Fruit fly (Drosophila melanogaster) whole organism, embryonic: ENCODE measurements around the gene CG43322.

ENCODE experiments used
- B-H2 ChIP-seq: fragments of 200-800 bp; sonication (Bioruptor generic); optimal IDR thresholded peaks from 2 replicates; lab custom pipeline; 2018; ENCODE audit warnings: missing biosample characterization, mild to moderate bottlenecking, missing genetic modification characterization
- CG14050 ChIP-seq: fragments of 200-800 bp; sonication (Bioruptor generic); IDR thresholded peaks from 3 replicates; pipeline ENCODE4 v1.3.6; 2022; ENCODE audit warnings: missing biosample characterization, missing genetic modification characterization
- hkb ChIP-seq, 2 experiments: fragments of 200-800 bp in 1 of 2; fragments of >200 bp in 1 of 2; sonication (Bioruptor generic) in 1 of 2; IDR thresholded peaks in 1 of 2; optimal IDR thresholded peaks in 1 of 2; 2 replicates each; pipeline versions ENCODE4 v1.3.6 to Lab custom; 2017 to 2022; ENCODE audit warnings: missing biosample characterization in 1 of 2, missing genetic modification characterization in 1 of 2
- tx ChIP-seq: fragments of 200-800 bp; sonication (Bioruptor generic); optimal IDR thresholded peaks from 2 replicates; lab custom pipeline; 2016; ENCODE audit warnings: missing biosample characterization, missing genetic modification characterization

DNA sequence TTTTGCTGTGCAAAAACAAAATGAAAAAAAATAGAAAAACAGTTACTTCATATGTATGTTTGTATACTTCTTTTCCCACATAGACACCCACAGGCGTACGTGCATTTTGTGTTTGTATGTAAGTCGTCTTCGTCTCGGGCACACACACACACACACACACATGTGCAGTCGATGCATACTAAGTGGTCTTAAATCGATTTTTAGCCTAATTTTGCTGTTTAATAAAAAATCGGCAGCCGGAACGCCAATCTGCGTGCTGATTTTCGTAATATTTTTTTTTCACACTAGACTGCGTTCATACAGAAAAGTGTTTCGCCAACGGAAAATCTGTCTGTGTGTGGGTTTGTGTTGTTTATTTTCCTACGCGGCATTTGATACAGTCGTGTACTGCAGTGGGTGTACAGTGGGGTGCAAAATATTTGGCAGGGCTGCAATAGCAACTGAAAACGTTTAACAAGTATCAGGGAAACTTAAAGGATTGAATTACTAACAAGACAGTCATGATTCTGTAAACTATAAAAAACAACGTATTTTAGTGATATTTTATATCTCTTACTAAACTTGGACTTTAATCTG lies 20.0 kb downstream of the CG43322 start:
- no peak for TF ChIP-seq hkb (optimal IDR thresholded peaks at IDR 0.05; lab: Kevin White, UChicago)
- peak; percentile 53; the same call in 1 of the 2 replicates for TF ChIP-seq hkb (GFP tag; IDR thresholded peaks at IDR 0.05; lab: Robert Waterston, UW)
- TF ChIP-seq B-H2 (GFP tag; lab: Kevin White, UChicago): peak; percentile 43
- peak; percentile 55 for TF ChIP-seq tx (GFP tag; lab: Kevin White, UChicago)
- no peak for TF ChIP-seq CG14050 (GFP tag; lab: Robert Waterston, UW)
